Fruit fly (Drosophila melanogaster): Measurements from ENCODE around the gene Ziz.

DNA sequence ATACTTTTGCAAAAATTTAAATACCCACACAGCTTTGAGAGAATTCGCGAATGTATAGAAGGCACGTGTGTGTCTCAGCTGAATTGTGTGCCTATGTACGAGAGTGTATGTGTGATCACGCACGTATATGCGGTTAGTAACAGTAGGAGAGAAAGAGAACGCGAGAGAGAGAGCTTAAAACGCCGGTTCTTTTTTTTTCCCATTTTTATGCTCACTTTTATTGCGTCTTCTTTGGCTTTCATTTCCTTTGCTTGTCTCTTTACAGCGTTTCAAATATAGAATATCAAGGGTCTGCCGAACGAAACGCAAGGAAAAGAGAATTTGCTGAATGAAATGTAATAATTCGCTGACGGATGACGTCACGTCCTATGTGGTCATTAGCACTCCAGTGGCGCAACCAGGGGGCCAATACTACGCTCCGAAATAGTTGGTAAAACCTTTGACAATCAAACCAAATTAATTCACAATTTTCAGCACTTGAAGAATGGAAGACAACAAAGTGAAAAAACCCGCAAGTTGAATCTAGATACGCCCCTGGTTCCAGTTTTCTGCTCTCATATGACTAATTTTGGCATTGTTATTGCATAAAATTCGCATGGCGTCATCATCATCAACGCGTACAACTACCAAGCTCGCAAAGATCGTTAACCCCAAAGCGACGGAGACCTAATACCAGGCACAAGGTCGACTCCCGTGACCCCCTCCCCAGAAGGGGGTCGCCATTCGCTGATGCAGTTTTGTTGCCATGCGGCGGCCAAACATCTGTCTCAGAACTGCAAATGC lies 71.0 kb downstream of the Ziz start:
- TF ChIP-seq Abd-B (GFP tag; optimal IDR thresholded peaks at IDR 0.05) (no peak), Dfd (GFP tag; optimal IDR thresholded peaks at IDR 0.05) (no peak), Jra (GFP tag; optimal IDR thresholded peaks at IDR 0.05) (peak; percentile 76), pan (optimal IDR thresholded peaks at IDR 0.05) (no peak), CG32264 (GFP tag; optimal IDR thresholded peaks at IDR 0.05) (peak; percentile 76), Dif (GFP tag; optimal IDR thresholded peaks at IDR 0.05; ENCODE audit: partially characterized antibody) (peak; percentile 73), rgr (GFP tag; optimal IDR thresholded peaks at IDR 0.05) (peak; percentile 92), HLH106 (tag; optimal IDR thresholded peaks at IDR 0.05) (peak; percentile 89), OdsH (GFP tag; optimal IDR thresholded peaks at IDR 0.05) (peak; percentile 91), brk (GFP tag; optimal IDR thresholded peaks at IDR 0.05) (peak; percentile 82), foxo (GFP tag; optimal IDR thresholded peaks at IDR 0.05) (peak; percentile 53 to 92)
